Fruit fly (Drosophila melanogaster) whole organism, embryonic: ENCODE measurements around the gene Unc50.

Experiments
- Ada2b ChIP-seq: fragments of 200-800 bp; sonication (Bioruptor generic); IDR thresholded peaks from 2 replicates; pipeline ENCODE4 v1.3.6; 2022; ENCODE audit warnings: missing biosample characterization, missing genetic modification characterization
- BEAF-32 ChIP-seq: fragments of 200-800 bp; sonication (Bioruptor generic); optimal IDR thresholded peaks from 3 replicates; lab custom pipeline; 2017; ENCODE audit warnings: missing biosample characterization, missing genetic modification characterization, mild to moderate bottlenecking, moderate library complexity, missing genetic modification reagents
- Blimp-1 ChIP-seq: fragments of 200-800 bp; sonication (Bioruptor generic); optimal IDR thresholded peaks from 3 replicates; lab custom pipeline; 2018; ENCODE audit warnings: missing biosample characterization, missing genetic modification characterization, mild to moderate bottlenecking, moderate library complexity, missing genetic modification reagents
- BtbVII ChIP-seq: fragments of 200-800 bp; sonication (Bioruptor generic); optimal IDR thresholded peaks from 3 replicates; lab custom pipeline; 2017; ENCODE audit warnings: missing biosample characterization, mild to moderate bottlenecking, missing genetic modification characterization
- CG11398 ChIP-seq: fragments of 200-800 bp; sonication (Bioruptor generic); optimal IDR thresholded peaks from 2 replicates; lab custom pipeline; 2016; ENCODE audit warnings: missing biosample characterization, missing genetic modification characterization
- CG11560 ChIP-seq: fragments of 200-800 bp; sonication (Bioruptor generic); IDR thresholded peaks from 3 replicates; pipeline ENCODE4 v1.3.6; 2022; ENCODE audit warnings: missing biosample characterization, missing genetic modification characterization
- CG12942 ChIP-seq: fragments of 200-800 bp; sonication (Bioruptor generic); optimal IDR thresholded peaks from 3 replicates; lab custom pipeline; 2016; ENCODE audit warnings: missing biosample characterization, missing genetic modification characterization
- CG13624 ChIP-seq: fragments of 200-800 bp; sonication (Bioruptor generic); optimal IDR thresholded peaks from 2 replicates; lab custom pipeline; 2016; ENCODE audit warnings: missing biosample characterization, missing genetic modification characterization
- CG15269 ChIP-seq: fragments of 200-800 bp; sonication (Bioruptor generic); optimal IDR thresholded peaks from 2 replicates; lab custom pipeline; 2018; ENCODE audit warnings: missing biosample characterization, mild to moderate bottlenecking, missing genetic modification characterization, moderate library complexity
- CG15601 ChIP-seq: fragments of 200-800 bp; sonication (Bioruptor generic); optimal IDR thresholded peaks from 3 replicates; lab custom pipeline; 2019; ENCODE audit warnings: missing biosample characterization, mild to moderate bottlenecking, missing genetic modification characterization, moderate library complexity
- CG16815 ChIP-seq: fragments of 200-800 bp; sonication (Bioruptor generic); optimal IDR thresholded peaks from 3 replicates; lab custom pipeline; 2017; ENCODE audit warnings: missing biosample characterization, mild to moderate bottlenecking, missing genetic modification characterization
- CG17612 ChIP-seq: fragments of 200-800 bp; sonication (Bioruptor generic); IDR thresholded peaks from 2 replicates; pipeline ENCODE4 v1.3.6; 2022; ENCODE audit warnings: missing biosample characterization, missing genetic modification characterization
- CG17912 ChIP-seq: fragments of 200-800 bp; sonication (Bioruptor generic); optimal IDR thresholded peaks from 2 replicates; lab custom pipeline; 2018; ENCODE audit warnings: missing biosample characterization, mild to moderate bottlenecking, missing genetic modification characterization
- CG3838 ChIP-seq: fragments of 200-800 bp; sonication (Bioruptor generic); optimal IDR thresholded peaks from 3 replicates; lab custom pipeline; 2016; ENCODE audit warnings: missing biosample characterization, missing genetic modification characterization
- CG4730 ChIP-seq: fragments of 200-800 bp; sonication (Bioruptor generic); IDR thresholded peaks from 2 replicates; pipeline ENCODE4 v1.3.6; 2022; ENCODE audit warnings: missing biosample characterization, missing genetic modification characterization
- CG7987 ChIP-seq: fragments of 200-800 bp; sonication (Bioruptor generic); optimal IDR thresholded peaks from 2 replicates; lab custom pipeline; 2018; ENCODE audit warnings: missing biosample characterization, mild to moderate bottlenecking, missing genetic modification characterization, moderate library complexity
- CrebB ChIP-seq: fragments of 200-800 bp; sonication (Bioruptor generic); optimal IDR thresholded peaks from 3 replicates; lab custom pipeline; 2018; ENCODE audit warnings: missing biosample characterization, mild to moderate bottlenecking, missing genetic modification characterization
- E2f1 ChIP-seq: fragments of 200-800 bp; sonication (Bioruptor generic); IDR thresholded peaks from 2 replicates; pipeline ENCODE4 v1.3.6; 2022; ENCODE audit warnings: missing biosample characterization, missing genetic modification characterization
- E2f2 ChIP-seq: fragments of 200-800 bp; sonication (Bioruptor generic); IDR thresholded peaks from 2 replicates; pipeline ENCODE4 v1.3.6; 2022; ENCODE audit warnings: missing biosample characterization, missing genetic modification characterization
- ERR ChIP-seq: fragments of 200-800 bp; sonication (Bioruptor generic); optimal IDR thresholded peaks from 2 replicates; lab custom pipeline; 2016; ENCODE audit warnings: missing biosample characterization, missing genetic modification characterization
- Elba2 ChIP-seq: fragments of 200-800 bp; sonication (Bioruptor generic); optimal IDR thresholded peaks from 3 replicates; lab custom pipeline; 2016; ENCODE audit warnings: missing biosample characterization, missing genetic modification characterization
- Fer1 ChIP-seq: fragments of 200-800 bp; sonication (Bioruptor generic); optimal IDR thresholded peaks from 2 replicates; lab custom pipeline; 2017; ENCODE audit warnings: missing biosample characterization, mild to moderate bottlenecking, missing genetic modification characterization
- H15 ChIP-seq: fragments of 200-800 bp; sonication (Bioruptor generic); IDR thresholded peaks from 3 replicates; pipeline ENCODE4 v1.3.6; 2022; ENCODE audit warnings: missing biosample characterization, missing genetic modification characterization
- HmgZ ChIP-seq: fragments of 200-800 bp; sonication (Bioruptor generic); optimal IDR thresholded peaks from 2 replicates; lab custom pipeline; 2018; ENCODE audit warnings: missing biosample characterization, mild to moderate bottlenecking, missing genetic modification characterization
- PHDP ChIP-seq: fragments of 200-800 bp; sonication (Bioruptor generic); optimal IDR thresholded peaks from 3 replicates; lab custom pipeline; 2018; ENCODE audit warnings: missing biosample characterization, mild to moderate bottlenecking, missing genetic modification characterization, moderate library complexity
- Taf1 ChIP-seq: fragments of 200-800 bp; sonication (Bioruptor generic); IDR thresholded peaks from 2 replicates; pipeline ENCODE4 v1.3.6; 2022; ENCODE audit warnings: missing biosample characterization, missing genetic modification characterization
- Tbp ChIP-seq: fragments of >200 bp; optimal IDR thresholded peaks from 2 replicates; lab custom pipeline; 2018; ENCODE audit warnings: missing biosample characterization, missing genetic modification characterization
- Trl ChIP-seq, 3 experiments: fragments of >200 bp in 2 of 3; fragments of 200-800 bp in 1 of 3; sonication (Bioruptor generic) in 1 of 3; optimal IDR thresholded peaks; 2 replicates in 1 of 3; 3 replicates in 2 of 3; lab custom pipeline; 2016 to 2017; ENCODE audit warnings: missing biosample characterization in 1 of 3, missing genetic modification characterization in 1 of 3
- abd-A ChIP-seq: fragments of 200-800 bp; sonication (Bioruptor generic); optimal IDR thresholded peaks from 3 replicates; lab custom pipeline; 2019; ENCODE audit warnings: missing biosample characterization, mild to moderate bottlenecking, missing genetic modification characterization, moderate library complexity
- ac ChIP-seq: fragments of 200-800 bp; sonication (Bioruptor generic); optimal IDR thresholded peaks from 3 replicates; lab custom pipeline; 2017; ENCODE audit warnings: missing biosample characterization, mild to moderate bottlenecking, missing genetic modification characterization
- cad ChIP-seq: fragments of >200 bp; optimal IDR thresholded peaks from 2 replicates; lab custom pipeline; 2017; ENCODE audit warnings: missing biosample characterization, missing genetic modification characterization
- croc ChIP-seq: fragments of 200-800 bp; sonication (Bioruptor generic); conservative IDR thresholded peaks from 3 replicates; pipeline ENCODE4 v1.3.6; 2022; ENCODE audit warnings: missing biosample characterization, missing genetic modification characterization
- emc ChIP-seq: fragments of 200-800 bp; sonication (Bioruptor generic); optimal IDR thresholded peaks from 2 replicates; lab custom pipeline; 2016; ENCODE audit warnings: missing biosample characterization, missing genetic modification characterization
- eve ChIP-seq, 2 experiments: fragments of >200 bp; optimal IDR thresholded peaks; 2 replicates each; lab custom pipeline; 2017; ENCODE audit warnings: missing biosample characterization in 2 of 2, missing genetic modification characterization in 2 of 2
- gcm ChIP-seq: fragments of 200-800 bp; sonication (Bioruptor generic); optimal IDR thresholded peaks from 2 replicates; lab custom pipeline; 2019; ENCODE audit warnings: missing biosample characterization, mild to moderate bottlenecking, missing genetic modification characterization, moderate library complexity
- knrl ChIP-seq: fragments of 200-800 bp; sonication (Bioruptor generic); IDR thresholded peaks from 3 replicates; pipeline ENCODE4 v1.3.6; 2022; ENCODE audit warnings: missing biosample characterization, missing genetic modification characterization; ENCODE audit not compliant: partially characterized antibody
- lilli ChIP-seq: fragments of 200-800 bp; sonication (Bioruptor generic); optimal IDR thresholded peaks from 3 replicates; lab custom pipeline; 2016; ENCODE audit warnings: missing biosample characterization, missing genetic modification characterization
- lmd ChIP-seq: fragments of 200-800 bp; sonication (Bioruptor generic); IDR thresholded peaks from 2 replicates; pipeline ENCODE4 v1.3.6; 2022; ENCODE audit warnings: missing biosample characterization, missing genetic modification characterization
- mam ChIP-seq: fragments of 200-800 bp; sonication (Bioruptor generic); optimal IDR thresholded peaks from 3 replicates; lab custom pipeline; 2016; ENCODE audit warnings: missing biosample characterization, missing genetic modification characterization
- mirr ChIP-seq: fragments of 200-800 bp; sonication (Bioruptor generic); optimal IDR thresholded peaks from 3 replicates; lab custom pipeline; 2018; ENCODE audit warnings: missing biosample characterization, mild to moderate bottlenecking, missing genetic modification characterization
- oc ChIP-seq: fragments of 200-800 bp; sonication (Bioruptor generic); optimal IDR thresholded peaks from 2 replicates; lab custom pipeline; 2018; ENCODE audit warnings: missing biosample characterization, mild to moderate bottlenecking, missing genetic modification characterization, moderate library complexity
- pita ChIP-seq: fragments of 200-800 bp; sonication (Bioruptor generic); optimal IDR thresholded peaks from 2 replicates; lab custom pipeline; 2017; ENCODE audit warnings: missing biosample characterization, mild to moderate bottlenecking, missing genetic modification characterization
- psq ChIP-seq: fragments of 200-800 bp; sonication (Bioruptor generic); optimal IDR thresholded peaks from 2 replicates; lab custom pipeline; 2017; ENCODE audit warnings: missing biosample characterization, missing genetic modification characterization
- slbo ChIP-seq: fragments of 200-800 bp; sonication (Bioruptor generic); IDR thresholded peaks from 2 replicates; pipeline ENCODE4 v1.3.6; 2022; ENCODE audit warnings: missing biosample characterization, missing genetic modification characterization
- so ChIP-seq: fragments of 200-800 bp; sonication (Bioruptor generic); IDR thresholded peaks from 3 replicates; pipeline ENCODE4 v1.3.6; 2022; ENCODE audit warnings: missing biosample characterization, missing genetic modification characterization
- stwl ChIP-seq: fragments of 200-800 bp; sonication (Bioruptor generic); optimal IDR thresholded peaks from 3 replicates; lab custom pipeline; 2018; ENCODE audit warnings: missing biosample characterization, mild to moderate bottlenecking, missing genetic modification characterization, moderate library complexity
- tio ChIP-seq: fragments of 200-800 bp; sonication (Bioruptor generic); optimal IDR thresholded peaks from 2 replicates; lab custom pipeline; 2017; ENCODE audit warnings: missing biosample characterization, missing genetic modification characterization, inconsistent platforms
- toy ChIP-seq: fragments of 200-800 bp; sonication (Bioruptor generic); IDR thresholded peaks from 2 replicates; pipeline ENCODE4 v1.3.6; 2022; ENCODE audit warnings: missing biosample characterization, missing genetic modification characterization
- vfl ChIP-seq: fragments of 200-800 bp; sonication (Bioruptor generic); optimal IDR thresholded peaks from 2 replicates; lab custom pipeline; 2016; ENCODE audit warnings: missing biosample characterization, missing genetic modification characterization
- wdn ChIP-seq: fragments of 200-800 bp; sonication (Bioruptor generic); IDR thresholded peaks from 2 replicates; pipeline ENCODE4 v1.3.6; 2022; ENCODE audit warnings: missing biosample characterization, missing genetic modification characterization
- zf30C ChIP-seq: fragments of 200-800 bp; sonication (Bioruptor generic); optimal IDR thresholded peaks from 3 replicates; lab custom pipeline; 2018; ENCODE audit warnings: missing biosample characterization, mild to moderate bottlenecking, missing genetic modification characterization

The Unc50 gene

dm6 chr3R:8676560-8677000 is at the start of gene Unc50, which contains the start of the genes CG11755 and CG8043 (continued):
- TF ChIP-seq mirr (GFP tag; lab: Kevin White, UChicago) (peak; percentile 66), CG11560 (tag; lab: Robert Waterston, UW) (no peak), emc (GFP tag; lab: Kevin White, UChicago) (peak; percentile 20), croc (peak; percentile 50; the same call in 2 of the 3 replicates), lmd (peak; percentile 82), Fer1 (GFP tag; lab: Kevin White, UChicago) (no peak), mam (peak; percentile 73), wdn (0 out of 2 replicates have a peak, but pooled peaks have one; percentile 61), toy (GFP tag; lab: Robert Waterston, UW) (no peak), tio (GFP tag; lab: Kevin White, UChicago) (no peak), PHDP (tag; lab: Kevin White, UChicago) (no peak), Blimp-1 (GFP tag; lab: Kevin White, UChicago) (no peak), CG4730 (GFP tag; lab: Robert Waterston, UW) (peak; percentile 51), E2f1 (GFP tag; lab: Robert Waterston, UW) (peak; percentile 55; the same call in 1 of the 2 replicates), BEAF-32 (GFP tag; lab: Kevin White, UChicago) (peak; percentile 98), knrl (GFP tag; lab: Robert Waterston, UW) (peak; percentile 99), CG7987 (GFP tag; lab: Kevin White, UChicago) (peak; percentile 39), CG15269 (tag; lab: Kevin White, UChicago) (no peak), gcm (peak; percentile 73), abd-A (tag; lab: Kevin White, UChicago) (no peak), pita (GFP tag; lab: Kevin White, UChicago) (no peak), BtbVII (GFP tag; lab: Kevin White, UChicago) (no peak), Trl (optimal IDR thresholded peaks at IDR 0.05; lab: Kevin White, UChicago) (no peak), Trl (GFP tag; optimal IDR thresholded peaks at IDR 0.05; lab: Kevin White, UChicago) (peak; percentile 56), CG17612 (GFP tag; lab: Robert Waterston, UW) (no peak), zf30C (GFP tag; lab: Kevin White, UChicago) (no peak), Taf1 (GFP tag; lab: Robert Waterston, UW) (peak; percentile 72), so (GFP tag; lab: Robert Waterston, UW) (peak; percentile 55; the same call in 1 of the 3 replicates), Tbp (no peak), psq (GFP tag; lab: Kevin White, UChicago) (no peak), CG17912 (no peak), Elba2 (no peak), CG16815 (GFP tag; lab: Kevin White, UChicago) (peak; percentile 57), stwl (tag; lab: Kevin White, UChicago) (no peak), Ada2b (GFP tag; lab: Robert Waterston, UW) (peak; percentile 36; the same call in 1 of the 2 replicates), CG12942 (GFP tag; lab: Kevin White, UChicago) (peak; percentile 73), CG13624 (GFP tag; lab: Kevin White, UChicago) (peak; percentile 71), CrebB (peak; percentile 64), ac (GFP tag; lab: Kevin White, UChicago) (peak; percentile 14), H15 (peak; percentile 69; the same call in 2 of the 3 replicates), oc (tag; lab: Kevin White, UChicago) (peak; percentile 17), CG11398 (GFP tag; lab: Kevin White, UChicago) (no peak), CG3838 (peak; percentile 44), HmgZ (tag; lab: Kevin White, UChicago) (peak; percentile 87), cad (GFP tag; lab: Kevin White, UChicago) (no peak), ERR (GFP tag; lab: Kevin White, UChicago) (peak; percentile 15), CG15601 (peak; percentile 74), E2f2 (GFP tag; lab: Robert Waterston, UW) (peak; percentile 47; the same call in 1 of the 2 replicates), lilli (GFP tag; lab: Kevin White, UChicago) (peak; percentile 91), slbo (GFP tag; lab: Robert Waterston, UW) (peak; percentile 83), vfl (GFP tag; lab: Kevin White, UChicago) (peak; percentile 78), eve (GFP tag; optimal IDR thresholded peaks at IDR 0.05; lab: Kevin White, UChicago) (no peak)
